Fruit fly (Drosophila melanogaster): ENCODE data around the gene Ogg1.

Gene Ogg1

dm6 chrX:8676631-8677224, 13.4 kb upstream of the Ogg1 start, which contains the start of gene Rubicon (continued):
- no peak for TF ChIP-seq CG5953 (GFP tag; IDR thresholded peaks at IDR 0.05)
- no peak for TF ChIP-seq CG4360 (GFP tag; IDR thresholded peaks at IDR 0.05)
- TF ChIP-seq mld (GFP tag; IDR thresholded peaks at IDR 0.05; ENCODE audit: partially characterized antibody), result peak; percentile 48; the same call in 2 of the 3 replicates
- no peak for TF ChIP-seq CG3407 (GFP tag; optimal IDR thresholded peaks at IDR 0.05)
- peak; percentile 55 for TF ChIP-seq CHES-1-like (GFP tag; optimal IDR thresholded peaks at IDR 0.05)
- TF ChIP-seq CG17328 (GFP tag; IDR thresholded peaks at IDR 0.05), result no peak
- TF ChIP-seq H2.0 (GFP tag; IDR thresholded peaks at IDR 0.05), result 0 out of 2 replicates have a peak, but pooled peaks have one; percentile 20
- peak; percentile 76 for TF ChIP-seq sens (GFP tag)
- peak; percentile 88 for TF ChIP-seq CG11560 (tag; IDR thresholded peaks at IDR 0.05)
- TF ChIP-seq peb (GFP tag; IDR thresholded peaks at IDR 0.05), result no peak
- peak; percentile 6 for TF ChIP-seq kni (GFP tag; optimal IDR thresholded peaks at IDR 0.05)
- TF ChIP-seq D19B (GFP tag; optimal IDR thresholded peaks at IDR 0.05), result no peak
- TF ChIP-seq gce (GFP tag; IDR thresholded peaks at IDR 0.05), result no peak; the same call in 2 of the 3 replicates
- no peak for TF ChIP-seq CG9609 (GFP tag; optimal IDR thresholded peaks at IDR 0.05)
- no peak for TF ChIP-seq ara (GFP tag; IDR thresholded peaks at IDR 0.05)
- no peak for TF ChIP-seq tap (tag; optimal IDR thresholded peaks at IDR 0.05)
- TF ChIP-seq CG4404 (GFP tag; IDR thresholded peaks at IDR 0.05), result no peak
- 0 out of 2 replicates have a peak, but pooled peaks have one; percentile 30 for TF ChIP-seq HLH3B (GFP tag; IDR thresholded peaks at IDR 0.05)
- peak; percentile 66 for TF ChIP-seq CG3847 (GFP tag; IDR thresholded peaks at IDR 0.05)
- peak; percentile 11 for TF ChIP-seq unpg (GFP tag; optimal IDR thresholded peaks at IDR 0.05)
- no peak for TF ChIP-seq CG7786 (GFP tag; optimal IDR thresholded peaks at IDR 0.05)
- TF ChIP-seq nau (GFP tag; optimal IDR thresholded peaks at IDR 0.05), result no peak
- no peak for TF ChIP-seq CG3838 (GFP tag; optimal IDR thresholded peaks at IDR 0.05)
- no peak for TF ChIP-seq Hr3 (GFP tag; optimal IDR thresholded peaks at IDR 0.05)
- no peak for TF ChIP-seq CG17568 (GFP tag; optimal IDR thresholded peaks at IDR 0.05)
- no peak for TF ChIP-seq luna (GFP tag; optimal IDR thresholded peaks at IDR 0.05)
- no peak for TF ChIP-seq CG13123 (GFP tag; optimal IDR thresholded peaks at IDR 0.05)
- no peak for TF ChIP-seq CG6654 (GFP tag; optimal IDR thresholded peaks at IDR 0.05)
- peak; percentile 16 for TF ChIP-seq hkb (optimal IDR thresholded peaks at IDR 0.05)
- TF ChIP-seq hkb (GFP tag; IDR thresholded peaks at IDR 0.05), result peak; percentile 62; the same call in 1 of the 2 replicates
- no peak for TF ChIP-seq CG9437 (GFP tag; optimal IDR thresholded peaks at IDR 0.05)
- no peak for TF ChIP-seq tio (GFP tag; optimal IDR thresholded peaks at IDR 0.05)
- peak; percentile 23 for TF ChIP-seq chn (GFP tag; optimal IDR thresholded peaks at IDR 0.05)
- peak; percentile 32 for TF ChIP-seq CG5245 (GFP tag; optimal IDR thresholded peaks at IDR 0.05)
- no peak for TF ChIP-seq Atf6 (GFP tag; IDR thresholded peaks at IDR 0.05)
- peak; percentile 1 for TF ChIP-seq CG18599 (GFP tag; optimal IDR thresholded peaks at IDR 0.05)
- TF ChIP-seq stwl (tag; optimal IDR thresholded peaks at IDR 0.05), result peak; percentile 84
- TF ChIP-seq so (GFP tag; IDR thresholded peaks at IDR 0.05), result no peak; the same call in 2 of the 3 replicates
- no peak for TF ChIP-seq toy (GFP tag; IDR thresholded peaks at IDR 0.05)
- no peak for TF ChIP-seq zf30C (GFP tag; optimal IDR thresholded peaks at IDR 0.05)
- peak; percentile 90 for TF ChIP-seq BEAF-32 (GFP tag; optimal IDR thresholded peaks at IDR 0.05)
- TF ChIP-seq CG11093 (GFP tag; IDR thresholded peaks at IDR 0.05), result no peak
- no peak for TF ChIP-seq CG1792 (GFP tag; optimal IDR thresholded peaks at IDR 0.05)
- TF ChIP-seq CG2120 (GFP tag; optimal IDR thresholded peaks at IDR 0.05), result peak; percentile 29
- TF ChIP-seq CG1647 (GFP tag; optimal IDR thresholded peaks at IDR 0.05), result no peak
- TF ChIP-seq kah (GFP tag; optimal IDR thresholded peaks at IDR 0.05), result no peak
- TF ChIP-seq al (GFP tag; IDR thresholded peaks at IDR 0.05), result no peak
- TF ChIP-seq Dll (GFP tag; IDR thresholded peaks at IDR 0.05; ENCODE audit: partially characterized antibody), result peak; percentile 89
- TF ChIP-seq CG10267 (tag; optimal IDR thresholded peaks at IDR 0.05), result peak; percentile 77
- no peak for TF ChIP-seq trh (GFP tag; optimal IDR thresholded peaks at IDR 0.05)
- TF ChIP-seq CTCF (GFP tag; optimal IDR thresholded peaks at IDR 0.05), result peak; percentile 96
- TF ChIP-seq sisA (GFP tag; IDR thresholded peaks at IDR 0.05), result no peak
